Worm (Caenorhabditis elegans) whole organism, L4 larva: ENCODE results near the gene cyp-33C2.

ENCODE experiments used
- ZK546.5 ChIP-seq, 2 experiments: sonication (generic microtip); optimal IDR thresholded peaks; 2 replicates each; lab custom pipeline; 2017; ENCODE audit warnings: missing biosample characterization in 2 of 2, missing genetic modification characterization in 2 of 2
- lin-13 ChIP-seq: fragments of 150-350 bp; optimal IDR thresholded peaks from 2 replicates; lab custom pipeline; 2014; ENCODE audit warnings: missing biosample characterization, missing genetic modification reagents, missing genetic modification characterization

DNA sequence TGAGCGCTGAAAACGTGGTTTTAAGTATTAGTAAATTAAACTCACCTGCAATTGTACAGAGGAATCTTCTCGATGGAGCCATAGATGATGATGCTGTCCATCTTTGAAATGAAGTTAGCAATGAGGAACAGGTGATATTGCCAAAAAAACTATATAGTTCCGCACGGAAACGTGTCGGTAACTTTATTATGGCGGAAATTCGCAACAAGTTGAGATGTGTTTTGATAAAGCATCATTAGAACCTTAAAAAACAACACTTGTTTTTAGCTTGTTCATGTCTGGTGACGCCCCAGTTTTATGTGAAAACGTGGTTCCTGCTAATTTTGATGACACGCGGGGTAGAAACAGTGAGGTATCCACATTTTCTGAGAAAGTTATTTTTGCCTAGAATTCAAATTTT, 22.9 kb downstream of the cyp-33C2 start, which contains the start of gene srt-40:
- TF ChIP-seq lin-13 (GFP tag; lab: Kevin White, UChicago) (no peak), ZK546.5 (tag; optimal IDR thresholded peaks at IDR 0.05; lab: Kevin White, UChicago) (no peak)
